Fruit fly (Drosophila melanogaster) whole organism, embryonic: ENCODE data around the gene CG13862.

ENCODE experiments used
- Abd-B ChIP-seq: fragments of 200-800 bp; sonication (Bioruptor generic); optimal IDR thresholded peaks from 2 replicates; lab custom pipeline; 2018; ENCODE audit warnings: missing biosample characterization, mild to moderate bottlenecking, missing genetic modification characterization, moderate library complexity
- Bgb ChIP-seq: fragments of 200-800 bp; sonication (Bioruptor generic); IDR thresholded peaks from 2 replicates; pipeline ENCODE4 v1.3.6; 2022; ENCODE audit warnings: missing biosample characterization, missing genetic modification characterization; ENCODE audit not compliant: partially characterized antibody
- CG10543 ChIP-seq: fragments of 200-800 bp; sonication (Bioruptor generic); optimal IDR thresholded peaks from 3 replicates; lab custom pipeline; 2017; ENCODE audit warnings: missing biosample characterization, mild to moderate bottlenecking, missing genetic modification characterization, moderate library complexity
- CG10565 ChIP-seq: fragments of 200-800 bp; sonication (Bioruptor generic); optimal IDR thresholded peaks from 3 replicates; lab custom pipeline; 2016; ENCODE audit warnings: missing biosample characterization, mild to moderate bottlenecking, missing genetic modification characterization
- CG12236 ChIP-seq: fragments of 200-800 bp; sonication (Bioruptor generic); optimal IDR thresholded peaks from 2 replicates; lab custom pipeline; 2016; ENCODE audit warnings: missing biosample characterization, missing genetic modification characterization
- CG13296 ChIP-seq: fragments of 200-800 bp; sonication (Bioruptor generic); optimal IDR thresholded peaks from 3 replicates; lab custom pipeline; 2018; ENCODE audit warnings: missing biosample characterization, mild to moderate bottlenecking, missing genetic modification characterization
- CG14710 ChIP-seq: fragments of 200-800 bp; sonication (Bioruptor generic); optimal IDR thresholded peaks from 3 replicates; lab custom pipeline; 2019; ENCODE audit warnings: missing biosample characterization, mild to moderate bottlenecking, missing genetic modification characterization, moderate library complexity
- CG14860 ChIP-seq: fragments of 200-800 bp; sonication (Bioruptor generic); IDR thresholded peaks from 3 replicates; pipeline ENCODE4 v1.3.6; 2022; ENCODE audit warnings: missing biosample characterization, missing genetic modification characterization; ENCODE audit not compliant: partially characterized antibody
- CG1603 ChIP-seq: fragments of 200-800 bp; sonication (Bioruptor generic); optimal IDR thresholded peaks from 2 replicates; lab custom pipeline; 2019; ENCODE audit warnings: missing biosample characterization, mild to moderate bottlenecking, missing genetic modification characterization, moderate library complexity
- CG1647 ChIP-seq: fragments of 200-800 bp; sonication (Bioruptor generic); optimal IDR thresholded peaks from 3 replicates; lab custom pipeline; 2016; ENCODE audit warnings: missing biosample characterization, missing genetic modification characterization
- CG16813 ChIP-seq: fragments of 200-800 bp; sonication (Bioruptor generic); IDR thresholded peaks from 3 replicates; pipeline ENCODE4 v1.3.6; 2022; ENCODE audit warnings: missing biosample characterization, missing genetic modification characterization; ENCODE audit not compliant: partially characterized antibody
- CG2116 ChIP-seq: fragments of 200-800 bp; sonication (Bioruptor generic); optimal IDR thresholded peaks from 3 replicates; lab custom pipeline; 2018; ENCODE audit warnings: missing biosample characterization, mild to moderate bottlenecking, missing genetic modification characterization
- CG2129 ChIP-seq: fragments of 200-800 bp; sonication (Bioruptor generic); IDR thresholded peaks from 2 replicates; pipeline ENCODE4 v1.3.6; 2022; ENCODE audit warnings: missing biosample characterization, missing genetic modification characterization; ENCODE audit not compliant: partially characterized antibody
- CG31224 ChIP-seq: fragments of 200-800 bp; sonication (Bioruptor generic); IDR thresholded peaks from 2 replicates; pipeline ENCODE4 v1.3.6; 2022; ENCODE audit warnings: missing biosample characterization, missing genetic modification characterization
- CG31365 ChIP-seq: fragments of 200-800 bp; sonication (Bioruptor generic); optimal IDR thresholded peaks from 2 replicates; lab custom pipeline; 2018; ENCODE audit warnings: missing biosample characterization, mild to moderate bottlenecking, missing genetic modification characterization
- CG34224 ChIP-seq: fragments of 200-800 bp; sonication (Bioruptor generic); IDR thresholded peaks from 3 replicates; pipeline ENCODE4 v1.3.6; 2022; ENCODE audit warnings: missing biosample characterization, missing genetic modification characterization; ENCODE audit not compliant: partially characterized antibody
- CG34422 ChIP-seq: fragments of 200-800 bp; sonication (Bioruptor generic); IDR thresholded peaks from 3 replicates; pipeline ENCODE4 v1.3.6; 2022; ENCODE audit warnings: missing biosample characterization, missing genetic modification characterization
- CG4360 ChIP-seq: fragments of 200-800 bp; sonication (Bioruptor generic); IDR thresholded peaks from 2 replicates; pipeline ENCODE4 v1.3.6; 2022; ENCODE audit warnings: missing biosample characterization, missing genetic modification characterization
- CG6254 ChIP-seq: fragments of 200-800 bp; sonication (Bioruptor generic); optimal IDR thresholded peaks from 3 replicates; lab custom pipeline; 2017; ENCODE audit warnings: mild to moderate bottlenecking, missing biosample characterization, missing genetic modification reagents, missing genetic modification characterization
- CG6791 ChIP-seq: fragments of 200-800 bp; sonication (Bioruptor generic); IDR thresholded peaks from 3 replicates; pipeline ENCODE4 v1.3.6; 2022; ENCODE audit warnings: missing biosample characterization, missing genetic modification characterization; ENCODE audit not compliant: partially characterized antibody
- CG8281 ChIP-seq: fragments of 200-800 bp; sonication (Bioruptor generic); optimal IDR thresholded peaks from 2 replicates; lab custom pipeline; 2018; ENCODE audit warnings: missing biosample characterization, mild to moderate bottlenecking, missing genetic modification characterization, moderate library complexity
- CG8924 ChIP-seq: fragments of 200-800 bp; optimal IDR thresholded peaks from 3 replicates; lab custom pipeline; 2019; ENCODE audit warnings: missing biosample characterization, mild to moderate bottlenecking, missing genetic modification characterization, moderate library complexity
- D19A ChIP-seq: fragments of 200-800 bp; optimal IDR thresholded peaks from 3 replicates; lab custom pipeline; 2019; ENCODE audit warnings: missing biosample characterization, mild to moderate bottlenecking, missing genetic modification characterization, moderate library complexity
- Dek ChIP-seq: fragments of 200-800 bp; sonication (Bioruptor generic); optimal IDR thresholded peaks from 3 replicates; lab custom pipeline; 2019; ENCODE audit warnings: missing biosample characterization, mild to moderate bottlenecking, missing genetic modification characterization, moderate library complexity
- Dref ChIP-seq: fragments of 200-800 bp; sonication (Bioruptor generic); IDR thresholded peaks from 2 replicates; pipeline ENCODE4 v1.3.6; 2022; ENCODE audit warnings: missing biosample characterization, missing genetic modification characterization
- HHEX ChIP-seq: fragments of 200-800 bp; sonication (Bioruptor generic); optimal IDR thresholded peaks from 3 replicates; lab custom pipeline; 2017; ENCODE audit warnings: missing biosample characterization, mild to moderate bottlenecking, missing genetic modification characterization, missing genetic modification reagents
- MESR4 ChIP-seq: fragments of 200-800 bp; sonication (Bioruptor generic); optimal IDR thresholded peaks from 2 replicates; lab custom pipeline; 2018; ENCODE audit warnings: missing biosample characterization, mild to moderate bottlenecking, missing genetic modification characterization, moderate library complexity
- Mes4 ChIP-seq: fragments of 200-800 bp; sonication (Bioruptor generic); optimal IDR thresholded peaks from 2 replicates; lab custom pipeline; 2016; ENCODE audit warnings: missing biosample characterization, missing genetic modification characterization
- Nf-YC ChIP-seq: fragments of 200-800 bp; optimal IDR thresholded peaks from 3 replicates; lab custom pipeline; 2019; ENCODE audit warnings: missing biosample characterization, mild to moderate bottlenecking, missing genetic modification characterization, moderate library complexity
- Opbp ChIP-seq: fragments of 200-800 bp; sonication (Bioruptor generic); IDR thresholded peaks from 3 replicates; pipeline ENCODE4 v1.3.6; 2022; ENCODE audit warnings: missing biosample characterization, missing genetic modification characterization; ENCODE audit not compliant: partially characterized antibody
- Sry-δ ChIP-seq: fragments of 200-800 bp; sonication (Bioruptor generic); optimal IDR thresholded peaks from 2 replicates; lab custom pipeline; 2016; ENCODE audit warnings: missing biosample characterization, missing genetic modification characterization
- Usf ChIP-seq: fragments of 200-800 bp; sonication (Bioruptor generic); optimal IDR thresholded peaks from 2 replicates; lab custom pipeline; 2017; ENCODE audit warnings: missing genotype, missing biosample characterization, missing genetic modification characterization
- ab ChIP-seq: fragments of 200-800 bp; sonication (Bioruptor generic); optimal IDR thresholded peaks from 2 replicates; lab custom pipeline; 2016; ENCODE audit warnings: missing biosample characterization, missing genetic modification characterization
- amos ChIP-seq: fragments of 200-800 bp; sonication (Bioruptor generic); IDR thresholded peaks from 2 replicates; pipeline ENCODE4 v1.3.6; 2022; ENCODE audit warnings: missing biosample characterization, missing genetic modification characterization; ENCODE audit not compliant: partially characterized antibody
- bsh ChIP-seq, 2 experiments: fragments of 200-800 bp; sonication (Bioruptor generic); optimal IDR thresholded peaks; 2 replicates each; lab custom pipeline; 2017 to 2018; ENCODE audit warnings: mild to moderate bottlenecking in 2 of 2, missing biosample characterization in 2 of 2, missing genetic modification characterization in 2 of 2, moderate library complexity in 1 of 2
- disco-r ChIP-seq: fragments of 200-800 bp; sonication (Bioruptor generic); optimal IDR thresholded peaks from 2 replicates; lab custom pipeline; 2016; ENCODE audit warnings: missing biosample characterization, missing genetic modification characterization
- fd64A ChIP-seq: fragments of 200-800 bp; sonication (Bioruptor generic); optimal IDR thresholded peaks from 3 replicates; lab custom pipeline; 2018; ENCODE audit warnings: missing biosample characterization, mild to moderate bottlenecking, missing genetic modification characterization
- gem ChIP-seq: fragments of 200-800 bp; sonication (Bioruptor generic); optimal IDR thresholded peaks from 2 replicates; lab custom pipeline; 2019; ENCODE audit warnings: missing biosample characterization, mild to moderate bottlenecking, missing genetic modification characterization, moderate library complexity
- kay ChIP-seq: fragments of 200-800 bp; sonication (Bioruptor generic); optimal IDR thresholded peaks from 2 replicates; lab custom pipeline; 2016; ENCODE audit warnings: missing biosample characterization, missing genetic modification characterization
- klu ChIP-seq: fragments of 200-800 bp; sonication (Bioruptor generic); IDR thresholded peaks from 2 replicates; pipeline ENCODE4 v1.3.6; 2022; ENCODE audit warnings: missing biosample characterization, missing genetic modification characterization
- kni ChIP-seq: fragments of 200-800 bp; sonication (Bioruptor generic); optimal IDR thresholded peaks from 3 replicates; lab custom pipeline; 2017; ENCODE audit warnings: mild to moderate bottlenecking, missing biosample characterization, missing genetic modification reagents, missing genetic modification characterization
- nerfin-2 ChIP-seq: fragments of 200-800 bp; sonication (Bioruptor generic); IDR thresholded peaks from 2 replicates; pipeline ENCODE4 v1.3.6; 2022; ENCODE audit warnings: missing biosample characterization, missing genetic modification characterization; ENCODE audit not compliant: partially characterized antibody
- phol ChIP-seq: fragments of 200-800 bp; sonication (Bioruptor generic); optimal IDR thresholded peaks from 3 replicates; lab custom pipeline; 2018; ENCODE audit warnings: missing biosample characterization, mild to moderate bottlenecking, missing genetic modification characterization, moderate library complexity
- pnt ChIP-seq: fragments of 200-800 bp; sonication (Bioruptor generic); optimal IDR thresholded peaks from 3 replicates; lab custom pipeline; 2016; ENCODE audit warnings: missing biosample characterization, missing genetic modification characterization
- psq ChIP-seq: fragments of 200-800 bp; sonication (Bioruptor generic); optimal IDR thresholded peaks from 2 replicates; lab custom pipeline; 2017; ENCODE audit warnings: missing biosample characterization, missing genetic modification characterization
- pzg ChIP-seq: fragments of 200-800 bp; sonication (Bioruptor generic); optimal IDR thresholded peaks from 3 replicates; lab custom pipeline; 2018; ENCODE audit warnings: missing biosample characterization, mild to moderate bottlenecking, missing genetic modification characterization, moderate library complexity
- sr ChIP-seq: fragments of 200-800 bp; sonication (Bioruptor generic); IDR thresholded peaks from 3 replicates; pipeline ENCODE4 v1.3.6; 2022; ENCODE audit warnings: missing biosample characterization, missing genetic modification characterization
- stwl ChIP-seq: fragments of 200-800 bp; sonication (Bioruptor generic); optimal IDR thresholded peaks from 3 replicates; lab custom pipeline; 2018; ENCODE audit warnings: missing biosample characterization, mild to moderate bottlenecking, missing genetic modification characterization, moderate library complexity
- tna ChIP-seq: fragments of 200-800 bp; sonication (Bioruptor generic); IDR thresholded peaks from 2 replicates; pipeline ENCODE4 v1.3.6; 2022; ENCODE audit warnings: missing biosample characterization, missing genetic modification characterization; ENCODE audit not compliant: partially characterized antibody
- unc-4 ChIP-seq: fragments of 200-800 bp; sonication (Bioruptor generic); IDR thresholded peaks from 2 replicates; pipeline ENCODE4 v1.3.6; 2022; ENCODE audit warnings: missing biosample characterization, missing genetic modification characterization; ENCODE audit not compliant: partially characterized antibody
- yki ChIP-seq: fragments of >200 bp; optimal IDR thresholded peaks from 3 replicates; lab custom pipeline; 2018

Gene CG13862

DNA sequence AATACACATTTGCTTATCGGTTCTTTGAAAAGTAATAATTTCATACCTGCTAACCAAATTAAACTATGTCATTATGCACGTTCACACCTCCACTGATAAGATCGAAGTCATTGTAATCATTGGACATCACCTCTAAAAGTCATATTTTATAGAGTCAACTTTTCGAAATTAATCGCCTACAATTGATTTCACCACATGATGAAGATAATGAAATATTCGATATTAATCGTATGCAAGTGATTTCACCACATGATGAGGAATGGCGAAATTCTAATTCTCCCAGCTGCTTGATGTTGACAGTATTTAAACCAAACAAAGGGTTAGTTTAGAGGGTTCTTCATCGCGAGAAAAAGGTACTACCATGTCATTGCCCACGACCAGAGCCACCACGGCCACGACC lies 43.9 kb downstream of the CG13862 start, which contains the start of gene CG18596 (continued):
- TF ChIP-seq kay (GFP tag; lab: Kevin White, UChicago) (no peak), CG12236 (no peak), stwl (tag; lab: Kevin White, UChicago) (peak; percentile 75), D19A (tag; lab: Kevin White, UChicago) (no peak), CG14860 (GFP tag; lab: Robert Waterston, UW) (peak; percentile 95), Nf-YC (tag; lab: Kevin White, UChicago) (no peak), Usf (GFP tag; lab: Kevin White, UChicago) (no peak), phol (tag; lab: Kevin White, UChicago) (peak; percentile 67), CG4360 (GFP tag; lab: Robert Waterston, UW) (no peak), CG34224 (GFP tag; lab: Robert Waterston, UW) (peak; percentile 97), CG16813 (GFP tag; lab: Robert Waterston, UW) (peak; percentile 92), CG2116 (GFP tag; lab: Kevin White, UChicago) (peak; percentile 94), CG14710 (peak; percentile 43), tna (peak; percentile 88), Bgb (peak; percentile 87), bsh (GFP tag; optimal IDR thresholded peaks at IDR 0.05; lab: Kevin White, UChicago) (no peak), HHEX (GFP tag; lab: Kevin White, UChicago) (no peak), kni (GFP tag; lab: Kevin White, UChicago) (no peak), CG10565 (GFP tag; lab: Kevin White, UChicago) (no peak), CG31224 (no peak), amos (GFP tag; lab: Robert Waterston, UW) (peak; percentile 88), disco-r (GFP tag; lab: Kevin White, UChicago) (no peak), psq (GFP tag; lab: Kevin White, UChicago) (no peak), CG13296 (no peak), sr (no peak), CG6791 (peak; percentile 85), fd64A (GFP tag; lab: Kevin White, UChicago) (no peak), Dek (tag; lab: Kevin White, UChicago) (no peak), CG1603 (tag; lab: Kevin White, UChicago) (peak; percentile 32), CG8281 (tag; lab: Kevin White, UChicago) (no peak), Dref (GFP tag; lab: Robert Waterston, UW) (peak; percentile 64), gem (tag; lab: Kevin White, UChicago) (no peak), CG6254 (GFP tag; lab: Kevin White, UChicago) (no peak), pnt (no peak), Opbp (GFP tag; lab: Robert Waterston, UW) (peak; percentile 86; the same call in 2 of the 3 replicates), CG34422 (no peak), CG10543 (GFP tag; lab: Kevin White, UChicago) (no peak), Sry-δ (GFP tag; lab: Kevin White, UChicago) (peak; percentile 78), klu (no peak), CG8924 (tag; lab: Kevin White, UChicago) (no peak)

DNA sequence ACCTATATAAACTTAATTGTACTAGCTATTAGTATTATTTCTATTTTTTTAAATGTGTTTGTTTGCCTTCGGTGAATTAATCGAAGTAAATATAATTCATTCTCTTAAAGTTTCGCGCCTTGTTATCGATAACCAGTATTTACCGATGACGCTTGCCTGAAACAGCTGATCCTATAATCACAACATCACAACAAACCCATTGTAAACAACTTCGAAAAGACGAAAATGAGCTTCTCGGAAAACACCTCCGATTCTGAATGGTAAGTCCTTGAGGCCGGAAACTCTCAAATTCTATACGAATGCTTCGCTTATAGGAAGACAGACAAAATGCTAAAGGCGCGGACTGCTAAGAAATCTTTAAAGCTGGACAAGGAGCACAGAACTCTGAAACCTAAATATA lies 48.2 kb downstream of the CG13862 start, which contains the start of gene CG34149:
Gene CG34149 (plus strand): TSS at position 187 of the 400 bp plus-strand sequence.
- TF ChIP-seq yki (lab: Kevin White, UChicago) (no peak), Mes4 (GFP tag; lab: Kevin White, UChicago) (no peak), unc-4 (peak; percentile 55), pzg (GFP tag; lab: Kevin White, UChicago) (peak; percentile 28), Bgb (peak; percentile 33; the same call in 1 of the 2 replicates), CG1647 (no peak), stwl (tag; lab: Kevin White, UChicago) (peak; percentile 48), Abd-B (GFP tag; lab: Kevin White, UChicago) (no peak), CG2129 (no peak), ab (GFP tag; lab: Kevin White, UChicago) (no peak), CG31365 (tag; lab: Kevin White, UChicago) (no peak), Sry-δ (GFP tag; lab: Kevin White, UChicago) (peak; percentile 22), nerfin-2 (peak; percentile 58), MESR4 (GFP tag; lab: Kevin White, UChicago) (no peak)
